Fruit fly (Drosophila melanogaster) whole organism, prepupa: Measurements from ENCODE around the gene ymp.

Experiments used
- Blimp-1 ChIP-seq: fragments of 200-800 bp; sonication (Bioruptor generic); optimal IDR thresholded peaks from 3 replicates; lab custom pipeline; 2017; ENCODE audit warnings: missing biosample characterization, missing genetic modification characterization, mild to moderate bottlenecking, moderate library complexity, missing genetic modification reagents
- CG1621 ChIP-seq: fragments of 200-800 bp; sonication (Bioruptor generic); optimal IDR thresholded peaks from 3 replicates; lab custom pipeline; 2018; ENCODE audit warnings: missing biosample characterization, mild to moderate bottlenecking, missing genetic modification characterization
- CG16779 ChIP-seq: fragments of 200-800 bp; sonication (Bioruptor generic); optimal IDR thresholded peaks from 3 replicates; lab custom pipeline; 2017; ENCODE audit warnings: missing biosample characterization, mild to moderate bottlenecking, missing genetic modification characterization
- CG3032 ChIP-seq: fragments of 200-800 bp; optimal IDR thresholded peaks from 2 replicates; lab custom pipeline; 2019; ENCODE audit warnings: missing biosample characterization, mild to moderate bottlenecking, missing genetic modification characterization, moderate library complexity
- CG32006 ChIP-seq: fragments of 200-800 bp; sonication (Bioruptor generic); optimal IDR thresholded peaks from 3 replicates; lab custom pipeline; 2017; ENCODE audit warnings: missing biosample characterization, mild to moderate bottlenecking, missing genetic modification characterization
- CG34406 ChIP-seq: fragments of 200-800 bp; sonication (Bioruptor generic); optimal IDR thresholded peaks from 3 replicates; lab custom pipeline; 2016; ENCODE audit warnings: missing biosample characterization, missing genetic modification characterization
- CG8119 ChIP-seq: fragments of 200-800 bp; sonication (Bioruptor generic); IDR thresholded peaks from 3 replicates; pipeline ENCODE4 v1.3.6; 2022; ENCODE audit warnings: missing biosample characterization, missing genetic modification characterization
- Lpt ChIP-seq: fragments of 200-800 bp; sonication (Bioruptor generic); optimal IDR thresholded peaks from 3 replicates; lab custom pipeline; 2016; ENCODE audit warnings: missing biosample characterization, missing genetic modification characterization
- Sox102F ChIP-seq: fragments of 200-800 bp; sonication (Bioruptor generic); optimal IDR thresholded peaks from 2 replicates; lab custom pipeline; 2016; ENCODE audit warnings: missing biosample characterization, mild to moderate bottlenecking, missing genetic modification characterization
- Sox15 ChIP-seq: fragments of 200-800 bp; sonication (Bioruptor generic); optimal IDR thresholded peaks from 3 replicates; lab custom pipeline; 2016; ENCODE audit warnings: missing biosample characterization, missing genetic modification characterization
- acj6 ChIP-seq: fragments of 200-800 bp; sonication (Bioruptor generic); optimal IDR thresholded peaks from 3 replicates; lab custom pipeline; 2016; ENCODE audit warnings: missing biosample characterization, missing genetic modification characterization
- esn ChIP-seq: fragments of 200-800 bp; sonication (Bioruptor generic); optimal IDR thresholded peaks from 2 replicates; lab custom pipeline; 2016; ENCODE audit warnings: missing biosample characterization, mild to moderate bottlenecking, missing genetic modification characterization, moderate library complexity
- fd59A ChIP-seq: fragments of 200-800 bp; sonication (Bioruptor generic); optimal IDR thresholded peaks from 2 replicates; lab custom pipeline; 2017; ENCODE audit warnings: missing biosample characterization, mild to moderate bottlenecking, missing genetic modification characterization, missing genetic modification reagents
- svp ChIP-seq: fragments of 200-800 bp; sonication (Bioruptor generic); peaks from one replicate; lab custom pipeline; 2016; ENCODE audit warnings: missing biosample characterization, missing genetic modification characterization

dm6 chr3R:25638381-25638780, 29.5 kb upstream of the ymp start:
- TF ChIP-seq Blimp-1 (GFP tag; lab: Kevin White, UChicago) (no peak), CG1621 (no peak), CG16779 (tag; lab: Kevin White, UChicago) (no peak), Sox15 (GFP tag; lab: Kevin White, UChicago) (no peak), CG32006 (GFP tag; lab: Kevin White, UChicago) (no peak), fd59A (no peak), esn (no peak), acj6 (GFP tag; lab: Kevin White, UChicago) (no peak), CG3032 (tag; lab: Kevin White, UChicago) (no peak), CG34406 (GFP tag; lab: Kevin White, UChicago) (no peak), Lpt (GFP tag; lab: Kevin White, UChicago) (no peak), CG8119 (no peak), Sox102F (no peak), svp (GFP tag; lab: Kevin White, UChicago) (no peak)
